Worm (Caenorhabditis elegans) whole organism, L3 larva: ENCODE results near the gene F56A11.6.

ENCODE experiments used
- R02D3.7 ChIP-seq: fragments of 150-350 bp; optimal IDR thresholded peaks from 2 replicates; lab custom pipeline; 2014; ENCODE audit warnings: missing biosample characterization, missing genetic modification characterization
- ZK546.5 ChIP-seq: sonication (generic microtip); optimal IDR thresholded peaks from 2 replicates; lab custom pipeline; 2017; ENCODE audit warnings: missing biosample characterization, missing genetic modification characterization
- aly-2 ChIP-seq: fragments of 150-350 bp; optimal IDR thresholded peaks from 2 replicates; lab custom pipeline; 2014; ENCODE audit warnings: missing biosample characterization, missing genetic modification characterization
- ama-1 ChIP-seq: fragments of 150-350 bp; optimal IDR thresholded peaks from 2 replicates; lab custom pipeline; 2018
- ceh-16 ChIP-seq: sonication (generic microtip); optimal IDR thresholded peaks from 2 replicates; lab custom pipeline; 2017; ENCODE audit warnings: missing biosample characterization, missing genetic modification characterization
- ceh-28 ChIP-seq: fragments of 150-350 bp; optimal IDR thresholded peaks from 2 replicates; lab custom pipeline; 2014; ENCODE audit warnings: missing biosample characterization, missing genetic modification reagents, missing genetic modification characterization
- ceh-82 ChIP-seq: fragments of 150-350 bp; optimal IDR thresholded peaks from 2 replicates; lab custom pipeline; 2014; ENCODE audit warnings: missing biosample characterization, missing genetic modification characterization
- daf-12 ChIP-seq: fragments of 150-350 bp; optimal IDR thresholded peaks from 2 replicates; lab custom pipeline; 2014; ENCODE audit warnings: missing biosample characterization, missing genetic modification reagents, missing genetic modification characterization
- egl-27 ChIP-seq: sonication (generic microtip); optimal IDR thresholded peaks from 4 replicates; lab custom pipeline; 2017; ENCODE audit warnings: missing biosample characterization, missing genetic modification reagents, missing genetic modification characterization
- egl-5 ChIP-seq: fragments of 150-350 bp; optimal IDR thresholded peaks from 2 replicates; lab custom pipeline; 2017; ENCODE audit warnings: missing biosample characterization, missing genetic modification reagents, missing genetic modification characterization, inconsistent platforms
- elt-2 ChIP-seq: sonication (generic microtip); optimal IDR thresholded peaks from 2 replicates; lab custom pipeline; 2016; ENCODE audit warnings: missing genetic modification reagents, mild to moderate bottlenecking, missing genetic modification characterization, missing compliant biosample characterization
- elt-3 ChIP-seq, 3 experiments: fragments of 150-350 bp in 1 of 3; sonication (generic microtip) in 2 of 3; optimal IDR thresholded peaks; 2 replicates in 2 of 3; 4 replicates in 1 of 3; lab custom pipeline; 2014 to 2017; ENCODE audit warnings: missing biosample characterization in 3 of 3, missing genetic modification characterization in 3 of 3
- eor-1 ChIP-seq, 2 experiments: fragments of 150-350 bp; optimal IDR thresholded peaks; 2 replicates each; lab custom pipeline; 2014 to 2018; ENCODE audit warnings: missing biosample characterization in 2 of 2, missing genetic modification characterization in 2 of 2
- fkh-10 ChIP-seq: sonication (generic microtip); optimal IDR thresholded peaks from 2 replicates; lab custom pipeline; 2017; ENCODE audit warnings: missing biosample characterization, missing genetic modification reagents, missing genetic modification characterization
- fos-1 ChIP-seq: fragments of 150-350 bp; optimal IDR thresholded peaks from 2 replicates; lab custom pipeline; 2014; ENCODE audit warnings: missing biosample characterization, missing genetic modification characterization
- hmg-11 ChIP-seq: sonication (generic microtip); optimal IDR thresholded peaks from 2 replicates; lab custom pipeline; 2016; ENCODE audit warnings: missing genetic modification characterization, missing compliant biosample characterization
- lin-15B ChIP-seq: fragments of 150-350 bp; optimal IDR thresholded peaks from 2 replicates; lab custom pipeline; 2014; ENCODE audit warnings: missing biosample characterization, missing genetic modification characterization
- lin-39 ChIP-seq: fragments of 150-350 bp; optimal IDR thresholded peaks from 2 replicates; lab custom pipeline; 2018; ENCODE audit warnings: missing biosample characterization, missing genetic modification reagents, missing genetic modification characterization
- lsy-12 ChIP-seq: sonication (generic microtip); optimal IDR thresholded peaks from 2 replicates; lab custom pipeline; 2016; ENCODE audit warnings: mild to moderate bottlenecking, missing genetic modification characterization, missing compliant biosample characterization
- mdl-1 ChIP-seq: fragments of 150-350 bp; optimal IDR thresholded peaks from 2 replicates; lab custom pipeline; 2014; ENCODE audit warnings: missing biosample characterization, missing genetic modification characterization
- nhr-11 ChIP-seq: fragments of 150-350 bp; optimal IDR thresholded peaks from 2 replicates; lab custom pipeline; 2014; ENCODE audit warnings: missing biosample characterization, missing genetic modification characterization
- nhr-12 ChIP-seq: fragments of 150-350 bp; optimal IDR thresholded peaks from 2 replicates; lab custom pipeline; 2014; ENCODE audit warnings: missing biosample characterization, missing genetic modification characterization
- nhr-23 ChIP-seq: fragments of 150-350 bp; optimal IDR thresholded peaks from 2 replicates; lab custom pipeline; 2014; ENCODE audit warnings: missing biosample characterization, missing genetic modification reagents, missing genetic modification characterization
- nhr-237 ChIP-seq: fragments of 150-350 bp; optimal IDR thresholded peaks from 2 replicates; lab custom pipeline; 2014; ENCODE audit warnings: missing biosample characterization, missing genetic modification characterization
- nhr-43 ChIP-seq: sonication (generic microtip); optimal IDR thresholded peaks from 2 replicates; lab custom pipeline; 2016; ENCODE audit warnings: mild to moderate bottlenecking, missing genetic modification characterization, missing compliant biosample characterization; ENCODE audit not compliant: poor library complexity, severe bottlenecking
- nhr-67 ChIP-seq: fragments of 150-350 bp; optimal IDR thresholded peaks from 2 replicates; lab custom pipeline; 2014; ENCODE audit warnings: missing biosample characterization, missing genetic modification characterization
- nhr-76 ChIP-seq: fragments of 150-350 bp; sonication (generic microtip); optimal IDR thresholded peaks from 5 replicates; lab custom pipeline; 2014; ENCODE audit warnings: missing biosample characterization, missing genetic modification characterization
- nhr-77 ChIP-seq: fragments of 150-350 bp; optimal IDR thresholded peaks from 2 replicates; lab custom pipeline; 2014; ENCODE audit warnings: missing biosample characterization, missing genetic modification characterization
- pha-4 ChIP-seq: fragments of 150-350 bp; optimal IDR thresholded peaks from 2 replicates; lab custom pipeline; 2014; ENCODE audit warnings: missing biosample characterization, missing genetic modification reagents, missing genetic modification characterization
- pqm-1 ChIP-seq: fragments of 150-350 bp; optimal IDR thresholded peaks from 2 replicates; lab custom pipeline; 2017; ENCODE audit warnings: missing biosample characterization, missing genetic modification characterization, inconsistent platforms
- sea-2 ChIP-seq: fragments of 150-350 bp; sonication (generic microtip); optimal IDR thresholded peaks from 4 replicates; lab custom pipeline; 2014; ENCODE audit warnings: missing biosample characterization, missing genetic modification reagents, missing genetic modification characterization
- tbx-2 ChIP-seq: sonication (generic microtip); optimal IDR thresholded peaks from 2 replicates; lab custom pipeline; 2016; ENCODE audit warnings: mild to moderate bottlenecking, missing genetic modification characterization, missing compliant biosample characterization
- unc-39 ChIP-seq: sonication (generic microtip); optimal IDR thresholded peaks from 4 replicates; lab custom pipeline; 2017; ENCODE audit warnings: missing biosample characterization, missing genetic modification characterization
- zag-1 ChIP-seq: fragments of 150-350 bp; optimal IDR thresholded peaks from 2 replicates; lab custom pipeline; 2014; ENCODE audit warnings: missing biosample characterization, missing genetic modification characterization
- ztf-11 ChIP-seq: fragments of 150-350 bp; optimal IDR thresholded peaks from 2 replicates; lab custom pipeline; 2014; ENCODE audit warnings: missing biosample characterization, missing genetic modification characterization

The F56A11.6 gene

DNA sequence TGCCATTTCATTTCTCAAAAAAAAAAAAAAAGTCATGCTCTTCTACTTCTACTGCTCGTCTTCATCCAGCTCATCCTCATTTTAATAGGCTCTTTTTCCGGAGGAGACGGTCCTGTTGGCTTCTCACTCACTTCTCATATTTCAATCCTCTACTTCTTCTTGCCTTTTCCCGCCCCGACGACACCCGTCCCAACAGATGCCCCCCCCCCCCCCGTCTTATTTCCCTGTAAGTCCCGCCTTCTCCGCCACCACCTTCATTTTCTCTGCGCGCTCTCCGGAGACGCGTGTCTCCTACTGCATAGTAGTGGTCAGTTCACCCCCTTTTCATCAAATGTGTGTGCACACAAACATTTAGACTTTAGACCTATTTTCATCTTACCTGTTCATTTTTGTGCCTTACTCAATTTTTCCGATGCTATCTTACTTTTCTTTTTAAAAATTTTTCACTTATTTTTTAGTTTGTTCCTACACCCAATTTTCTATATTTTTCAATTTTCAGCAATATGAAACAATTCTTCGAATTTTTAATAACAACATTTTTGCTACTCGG is 23.2 kb downstream of the F56A11.6 start, which contains the start of gene efn-4:
Gene efn-4, plus strand, starts transcription at position 500 of the 550 bp plus-strand sequence.
- TF ChIP-seq egl-5 = no peak
- TF ChIP-seq R02D3.7 (tag; lab: Kevin White, UChicago) = no peak
- TF ChIP-seq tbx-2 (tag; lab: Kevin White, UChicago) = no peak
- TF ChIP-seq pqm-1 (tag; lab: Kevin White, UChicago) = no peak
- TF ChIP-seq elt-3 (tag; optimal IDR thresholded peaks at IDR 0.05; lab: Kevin White, UChicago) = no peak
- TF ChIP-seq ZK546.5 (tag; lab: Kevin White, UChicago) = no peak
- TF ChIP-seq nhr-23 = no peak
- TF ChIP-seq sea-2 = no peak
- no peak for TF ChIP-seq ceh-82
- no peak for TF ChIP-seq lsy-12 (tag; lab: Kevin White, UChicago)
- TF ChIP-seq nhr-11 = no peak
- TF ChIP-seq nhr-67 (tag; lab: Kevin White, UChicago) = no peak
- no peak for TF ChIP-seq eor-1 (tag; optimal IDR thresholded peaks at IDR 0.05; lab: Kevin White, UChicago)
- TF ChIP-seq daf-12 (tag; lab: Kevin White, UChicago) = no peak
- no peak for TF ChIP-seq ceh-16 (tag; lab: Kevin White, UChicago)
- no peak for TF ChIP-seq hmg-11
- no peak for TF ChIP-seq unc-39
- TF ChIP-seq aly-2 (tag; lab: Kevin White, UChicago) = no peak

- TF ChIP-seq hmg-11 (no peak), ceh-28 (tag; lab: Kevin White, UChicago) (no peak), mdl-1 (no peak), nhr-237 (tag; lab: Kevin White, UChicago) (no peak)
- TF ChIP-seq, all 47 proteins: peak for 0
Measured at ce11 chrIV:554005-554404, 28.0 kb downstream of the F56A11.6 start.

ce11 chrIV:551923-552322 is 30.1 kb downstream of the F56A11.6 start:
- TF ChIP-seq pqm-1 (tag; lab: Kevin White, UChicago) (peak; percentile 82), nhr-77 (tag; lab: Kevin White, UChicago) (no peak), nhr-67 (tag; lab: Kevin White, UChicago) (no peak), lin-39 (tag; lab: Kevin White, UChicago) (no peak), pha-4 (tag; lab: Kevin White, UChicago) (no peak), ama-1 (lab: Kevin White, UChicago) (no peak), nhr-12 (tag; lab: Kevin White, UChicago) (no peak), ztf-11 (tag; lab: Kevin White, UChicago) (no peak), elt-2 (tag; lab: Kevin White, UChicago) (peak; percentile 84), nhr-43 (no peak)

ce11 chrIV:548000-548399 is 34.0 kb downstream of the F56A11.6 start, which contains the start of gene F56A11.4:
Gene F56A11.4 (plus strand): TSS chrIV:548300.
- no peak for TF ChIP-seq mdl-1
- no peak for TF ChIP-seq pha-4 (tag; lab: Kevin White, UChicago)
- no peak for TF ChIP-seq ceh-82
- TF ChIP-seq ZK546.5 (tag; lab: Kevin White, UChicago) = no peak
- no peak for TF ChIP-seq nhr-23
- TF ChIP-seq hmg-11 = no peak
- TF ChIP-seq sea-2 = no peak
- no peak for TF ChIP-seq lin-15B (tag; lab: Kevin White, UChicago)
- TF ChIP-seq ztf-11 (tag; lab: Kevin White, UChicago) = no peak

DNA sequence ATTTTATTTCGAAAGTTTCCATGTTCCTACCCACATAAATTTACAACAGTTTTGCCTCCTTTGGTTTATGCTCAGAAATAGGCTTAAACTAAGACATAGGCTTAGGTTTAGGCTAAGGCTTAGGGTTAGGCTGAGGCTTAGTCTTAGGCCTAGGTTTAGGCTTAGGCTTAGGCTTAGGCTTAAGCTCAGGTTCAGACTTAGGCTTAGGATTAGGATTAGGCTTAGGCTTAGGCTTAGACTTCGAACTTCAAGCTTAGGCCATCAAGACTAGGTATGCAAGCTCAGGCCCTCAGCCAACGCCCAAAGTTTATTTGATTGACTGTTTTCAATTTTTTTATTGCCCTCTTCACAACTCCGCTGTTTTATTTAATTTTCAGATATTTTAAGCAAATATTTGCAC is 36.2 kb downstream of the F56A11.6 start:
- no peak for TF ChIP-seq egl-27
- TF ChIP-seq zag-1 (tag; lab: Kevin White, UChicago) = no peak
- TF ChIP-seq hmg-11 = no peak
- TF ChIP-seq ceh-16 (tag; lab: Kevin White, UChicago) = no peak
- no peak for TF ChIP-seq R02D3.7 (tag; lab: Kevin White, UChicago)
- TF ChIP-seq nhr-76 (tag; lab: Kevin White, UChicago) = no peak
- TF ChIP-seq ZK546.5 (tag; lab: Kevin White, UChicago) = no peak
- TF ChIP-seq fkh-10 (GFP tag; lab: Kevin White, UChicago) = no peak
- no peak for TF ChIP-seq ceh-28 (tag; lab: Kevin White, UChicago)
- TF ChIP-seq nhr-237 (tag; lab: Kevin White, UChicago) = no peak
- no peak for TF ChIP-seq fos-1 (tag; lab: Kevin White, UChicago)
